Fruit fly (Drosophila melanogaster) whole organism, wandering third instar larva: ENCODE measurements around the gene Prx2.

Source experiments
- N ChIP-seq: fragments of >200 bp; optimal IDR thresholded peaks from 2 replicates; lab custom pipeline; 2018; ENCODE audit warnings: missing biosample characterization, missing external identifiers, missing genetic modification characterization
- h ChIP-seq: fragments of 200-800 bp; sonication (Bioruptor generic); optimal IDR thresholded peaks from 3 replicates; lab custom pipeline; 2016; ENCODE audit warnings: missing biosample characterization, mild to moderate bottlenecking, missing genetic modification characterization

DNA sequence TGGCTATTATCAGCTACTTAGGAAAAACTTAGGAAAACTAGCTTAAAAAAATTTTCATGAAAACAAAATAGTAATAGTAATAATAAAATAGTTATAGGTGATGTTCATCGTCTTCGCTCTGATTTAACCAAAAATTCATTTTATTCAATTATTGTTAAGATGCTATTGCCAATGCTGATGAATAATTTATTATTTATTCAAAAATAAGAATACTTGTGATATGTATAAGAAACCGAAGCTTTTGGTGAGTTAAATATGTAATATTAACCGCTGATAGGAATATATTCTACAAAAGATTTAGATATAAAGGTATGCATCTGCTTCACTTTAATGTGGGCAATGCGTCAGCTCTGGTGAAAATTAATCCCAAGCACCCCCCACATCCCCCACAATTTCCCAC, 48.9 kb upstream of the Prx2 start:
- TF ChIP-seq N (GFP tag; lab: Kevin White, UChicago) (no peak), h (GFP tag; lab: Kevin White, UChicago) (no peak)
